Worm (Caenorhabditis elegans) whole organism, mixed stage, embryonic: ENCODE measurements around the gene T13G4.4.

ENCODE experiments used
- M03D4.4 ChIP-seq: sonication (generic microtip); optimal IDR thresholded peaks from 2 replicates; lab custom pipeline; 2017; ENCODE audit warnings: mild to moderate bottlenecking, missing genetic modification characterization, missing compliant biosample characterization
- bed-3 ChIP-seq: fragments of 200-800 bp; sonication (Bioruptor generic); optimal IDR thresholded peaks from 3 replicates; lab custom pipeline; 2018; ENCODE audit warnings: mild to moderate bottlenecking, missing genetic modification characterization, moderate library complexity, missing compliant biosample characterization
- blmp-1 ChIP-seq: fragments of 150-350 bp; optimal IDR thresholded peaks from 2 replicates; lab custom pipeline; 2014; ENCODE audit warnings: missing biosample characterization, missing genetic modification characterization
- ceh-39 ChIP-seq: fragments of 150-350 bp; optimal IDR thresholded peaks from 2 replicates; lab custom pipeline; 2014; ENCODE audit warnings: missing biosample characterization, missing genetic modification characterization
- ceh-43 ChIP-seq: fragments of 200-800 bp; sonication (Bioruptor generic); optimal IDR thresholded peaks from 2 replicates; lab custom pipeline; 2018; ENCODE audit warnings: mild to moderate bottlenecking, missing genetic modification characterization, moderate library complexity, missing compliant biosample characterization
- ceh-83 ChIP-seq: fragments of 200-800 bp; sonication (Bioruptor generic); optimal IDR thresholded peaks from 2 replicates; lab custom pipeline; 2018; ENCODE audit warnings: mild to moderate bottlenecking, missing genetic modification characterization, missing compliant biosample characterization
- ces-1 ChIP-seq: fragments of 150-350 bp; optimal IDR thresholded peaks from 2 replicates; lab custom pipeline; 2014; ENCODE audit warnings: missing biosample characterization, missing genetic modification reagents, missing genetic modification characterization
- cnd-1 ChIP-seq: fragments of 200-800 bp; sonication (Bioruptor generic); optimal IDR thresholded peaks from 2 replicates; lab custom pipeline; 2018; ENCODE audit warnings: mild to moderate bottlenecking, missing genetic modification characterization, missing compliant biosample characterization
- drap-1 ChIP-seq: fragments of 200-800 bp; sonication (Bioruptor generic); optimal IDR thresholded peaks from 3 replicates; lab custom pipeline; 2018; ENCODE audit warnings: mild to moderate bottlenecking, missing genetic modification characterization, missing compliant biosample characterization
- elt-1 ChIP-seq: sonication (generic microtip); optimal IDR thresholded peaks from 2 replicates; lab custom pipeline; 2017; ENCODE audit warnings: missing genetic modification characterization, mild to moderate bottlenecking, missing compliant biosample characterization, antibody characterized with exemption, moderate library complexity, borderline replicate concordance; ENCODE audit not compliant: insufficient read depth
- elt-3 ChIP-seq: fragments of 150-350 bp; optimal IDR thresholded peaks from 2 replicates; lab custom pipeline; 2014; ENCODE audit warnings: missing biosample characterization, missing genetic modification characterization
- flh-1 ChIP-seq: fragments of 200-800 bp; sonication (Bioruptor generic); optimal IDR thresholded peaks from 2 replicates; lab custom pipeline; 2018; ENCODE audit warnings: mild to moderate bottlenecking, missing genetic modification characterization, moderate library complexity, missing compliant biosample characterization
- hlh-1 ChIP-seq: fragments of 150-350 bp; optimal IDR thresholded peaks from 2 replicates; lab custom pipeline; 2014; ENCODE audit warnings: missing biosample characterization, missing genetic modification reagents, missing genetic modification characterization
- lin-13 ChIP-seq: fragments of 150-350 bp; optimal IDR thresholded peaks from 2 replicates; lab custom pipeline; 2014; ENCODE audit warnings: missing biosample characterization, missing genetic modification characterization
- lin-32 ChIP-seq: fragments of 200-800 bp; sonication (Bioruptor generic); optimal IDR thresholded peaks from 2 replicates; lab custom pipeline; 2018; ENCODE audit warnings: mild to moderate bottlenecking, missing genetic modification characterization, missing compliant biosample characterization
- lsy-2 ChIP-seq: fragments of 150-350 bp; optimal IDR thresholded peaks from 2 replicates; lab custom pipeline; 2014; ENCODE audit warnings: missing biosample characterization, missing genetic modification characterization
- mab-5 ChIP-seq: fragments of 150-350 bp; optimal IDR thresholded peaks from 2 replicates; lab custom pipeline; 2014; ENCODE audit warnings: missing biosample characterization, missing genetic modification characterization
- mep-1 ChIP-seq: fragments of 150-350 bp; optimal IDR thresholded peaks from 2 replicates; lab custom pipeline; 2017; ENCODE audit warnings: missing biosample characterization, missing genetic modification reagents, missing genetic modification characterization, inconsistent platforms
- mls-2 ChIP-seq: sonication (generic microtip); optimal IDR thresholded peaks from 2 replicates; lab custom pipeline; 2016; ENCODE audit warnings: mild to moderate bottlenecking, missing genetic modification characterization, moderate library complexity, missing compliant biosample characterization
- nhr-12 ChIP-seq: fragments of 150-350 bp; optimal IDR thresholded peaks from 2 replicates; lab custom pipeline; 2014; ENCODE audit warnings: missing biosample characterization, missing genetic modification characterization
- nhr-2 ChIP-seq: fragments of 150-350 bp; optimal IDR thresholded peaks from 2 replicates; lab custom pipeline; 2014; ENCODE audit warnings: missing biosample characterization, missing genetic modification characterization
- nhr-237 ChIP-seq: fragments of 150-350 bp; optimal IDR thresholded peaks from 2 replicates; lab custom pipeline; 2014; ENCODE audit warnings: missing biosample characterization, missing genetic modification characterization
- nhr-28 ChIP-seq: fragments of 150-350 bp; optimal IDR thresholded peaks from 2 replicates; lab custom pipeline; 2014; ENCODE audit warnings: missing biosample characterization, missing genetic modification characterization
- nhr-76 ChIP-seq: sonication (generic microtip); optimal IDR thresholded peaks from 2 replicates; lab custom pipeline; 2017; ENCODE audit warnings: missing biosample characterization, missing genetic modification characterization
- pha-4 ChIP-seq: fragments of 150-350 bp; optimal IDR thresholded peaks from 2 replicates; lab custom pipeline; 2018; ENCODE audit warnings: missing biosample characterization, missing genetic modification reagents, missing genetic modification characterization
- sem-2 ChIP-seq: fragments of 200-800 bp; sonication (Bioruptor generic); optimal IDR thresholded peaks from 2 replicates; lab custom pipeline; 2018; ENCODE audit warnings: mild to moderate bottlenecking, missing genetic modification characterization, missing compliant biosample characterization
- snpc-4 ChIP-seq: fragments of 150-350 bp; optimal IDR thresholded peaks from 2 replicates; lab custom pipeline; 2014; ENCODE audit warnings: missing biosample characterization, missing genetic modification characterization
- sptf-1 ChIP-seq: sonication (generic microtip); optimal IDR thresholded peaks from 2 replicates; lab custom pipeline; 2017; ENCODE audit warnings: mild to moderate bottlenecking, missing genetic modification characterization, moderate library complexity, missing compliant biosample characterization
- tbx-8 ChIP-seq: fragments of 200-800 bp; sonication (Bioruptor generic); optimal IDR thresholded peaks from 2 replicates; lab custom pipeline; 2018; ENCODE audit warnings: mild to moderate bottlenecking, missing genetic modification characterization, moderate library complexity, missing compliant biosample characterization
- unc-120 ChIP-seq: sonication (generic microtip); optimal IDR thresholded peaks from 2 replicates; lab custom pipeline; 2017; ENCODE audit warnings: missing genetic modification characterization, missing compliant biosample characterization; ENCODE audit not compliant: poor library complexity, severe bottlenecking
- unc-62 ChIP-seq: fragments of 150-350 bp; optimal IDR thresholded peaks from 2 replicates; lab custom pipeline; 2014; ENCODE audit warnings: missing biosample characterization, missing genetic modification reagents, missing genetic modification characterization
- zip-8 ChIP-seq: fragments of 150-350 bp; optimal IDR thresholded peaks from 2 replicates; lab custom pipeline; 2014; ENCODE audit warnings: missing biosample characterization, missing genetic modification characterization
- ztf-11 ChIP-seq: fragments of 150-350 bp; optimal IDR thresholded peaks from 2 replicates; lab custom pipeline; 2014; ENCODE audit warnings: missing biosample characterization, missing genetic modification characterization

T13G4.4 gene

DNA sequence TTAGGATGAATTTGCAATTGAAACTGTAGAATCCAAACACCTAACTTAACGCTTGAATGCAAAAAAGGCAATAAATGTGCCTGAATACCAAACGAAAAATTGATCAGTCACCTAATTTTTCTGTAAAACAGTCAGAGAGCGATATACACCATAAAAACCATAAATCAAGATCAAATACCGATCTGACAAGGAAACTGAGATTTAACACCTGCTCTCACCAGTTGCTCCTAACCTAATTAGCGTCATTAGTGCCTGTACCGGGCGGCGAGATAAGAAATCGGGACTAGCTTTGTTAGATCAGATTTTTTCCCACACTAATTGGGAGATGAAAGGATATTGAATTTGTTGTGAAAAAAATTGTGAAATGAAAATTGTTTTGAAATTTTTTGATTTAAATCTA, 31.6 kb upstream of the T13G4.4 start:
- TF ChIP-seq elt-1 (tag; lab: Kevin White, UChicago) (peak; percentile 44), M03D4.4 (no peak), pha-4 (tag; lab: Kevin White, UChicago) (no peak), sptf-1 (tag; lab: Kevin White, UChicago) (no peak), mls-2 (no peak), ztf-11 (no peak), snpc-4 (tag; lab: Kevin White, UChicago) (no peak), unc-120 (tag; lab: Kevin White, UChicago) (no peak), elt-3 (no peak), zip-8 (tag; lab: Kevin White, UChicago) (no peak), mab-5 (tag; lab: Kevin White, UChicago) (no peak), ceh-43 (GFP tag; lab: Kevin White, UChicago) (no peak), bed-3 (GFP tag; lab: Kevin White, UChicago) (no peak), cnd-1 (tag; lab: Kevin White, UChicago) (no peak), ceh-39 (no peak), lin-32 (no peak), blmp-1 (tag; lab: Kevin White, UChicago) (no peak), unc-62 (GFP tag; lab: Kevin White, UChicago) (peak; percentile 19), sem-2 (GFP tag; lab: Kevin White, UChicago) (no peak), flh-1 (GFP tag; lab: Kevin White, UChicago) (no peak), tbx-8 (no peak), drap-1 (GFP tag; lab: Kevin White, UChicago) (no peak), nhr-76 (tag; lab: Kevin White, UChicago) (no peak), mep-1 (tag; lab: Kevin White, UChicago) (no peak), nhr-2 (tag; lab: Kevin White, UChicago) (peak; percentile 61)

DNA sequence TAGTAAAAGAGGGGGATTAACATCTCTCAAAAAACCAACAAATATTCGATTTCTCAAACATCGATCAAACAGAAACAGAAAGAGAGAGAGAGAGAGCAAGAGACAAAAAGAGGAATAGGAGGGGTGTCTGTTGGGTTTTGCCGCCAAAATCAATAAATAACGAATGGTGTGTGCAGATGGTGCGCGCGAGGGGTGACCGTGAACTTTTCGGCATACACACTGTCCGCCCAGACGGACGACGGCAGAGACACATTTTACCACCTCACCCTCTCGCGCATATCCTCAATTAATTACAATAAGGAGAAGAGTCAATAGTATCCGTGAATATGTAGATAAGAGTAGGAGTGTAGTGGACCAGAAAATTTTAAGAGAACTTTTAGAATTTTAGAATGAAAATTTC, 30.9 kb upstream of the T13G4.4 start:
- no peak for TF ChIP-seq drap-1 (GFP tag; lab: Kevin White, UChicago)
- TF ChIP-seq blmp-1 (tag; lab: Kevin White, UChicago) = no peak
- TF ChIP-seq snpc-4 (tag; lab: Kevin White, UChicago) = no peak
- TF ChIP-seq unc-62 (GFP tag; lab: Kevin White, UChicago) = peak; percentile 11
- no peak for TF ChIP-seq lsy-2
- no peak for TF ChIP-seq nhr-237 (tag; lab: Kevin White, UChicago)
- TF ChIP-seq zip-8 (tag; lab: Kevin White, UChicago) = no peak
- TF ChIP-seq mep-1 (tag; lab: Kevin White, UChicago) = no peak
- no peak for TF ChIP-seq ceh-39
- TF ChIP-seq ztf-11 = no peak
- peak; percentile 39 for TF ChIP-seq hlh-1
- peak; percentile 42 for TF ChIP-seq nhr-2 (tag; lab: Kevin White, UChicago)
- no peak for TF ChIP-seq nhr-76 (tag; lab: Kevin White, UChicago)
- no peak for TF ChIP-seq nhr-12 (tag; lab: Kevin White, UChicago)
- TF ChIP-seq flh-1 (GFP tag; lab: Kevin White, UChicago) = no peak
- no peak for TF ChIP-seq sem-2 (GFP tag; lab: Kevin White, UChicago)
- TF ChIP-seq ceh-83 = no peak
- TF ChIP-seq ceh-43 (GFP tag; lab: Kevin White, UChicago) = no peak
- no peak for TF ChIP-seq nhr-28 (tag; lab: Kevin White, UChicago)
- TF ChIP-seq cnd-1 (tag; lab: Kevin White, UChicago) = peak; percentile 69
- no peak for TF ChIP-seq sptf-1 (tag; lab: Kevin White, UChicago)
- no peak for TF ChIP-seq ces-1
- no peak for TF ChIP-seq unc-120 (tag; lab: Kevin White, UChicago)
- peak; percentile 29 for TF ChIP-seq pha-4 (tag; lab: Kevin White, UChicago)
- TF ChIP-seq tbx-8 = no peak

DNA sequence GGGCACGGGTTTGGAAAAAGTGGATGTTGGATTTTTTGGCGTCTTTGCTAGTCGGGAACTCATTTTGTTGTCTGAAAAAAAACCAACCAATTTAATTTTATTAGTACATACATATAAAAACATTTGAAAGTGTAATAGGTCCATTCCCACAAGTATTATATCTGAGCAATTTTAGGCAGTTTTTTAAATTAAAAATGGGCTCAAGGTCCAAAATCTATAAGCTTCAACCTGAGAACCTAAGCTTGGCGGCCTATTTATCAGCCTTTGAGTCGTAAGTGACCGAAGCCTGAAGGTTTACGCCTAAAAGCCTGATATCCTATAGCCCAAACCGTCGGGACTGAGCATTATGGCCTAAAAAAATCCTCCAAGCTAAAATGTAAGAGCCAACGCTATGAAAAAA, 27.0 kb upstream of the T13G4.4 start:
- TF ChIP-seq hlh-1 = no peak
- no peak for TF ChIP-seq unc-62 (GFP tag; lab: Kevin White, UChicago)
- TF ChIP-seq blmp-1 (tag; lab: Kevin White, UChicago) = no peak
- TF ChIP-seq nhr-237 (tag; lab: Kevin White, UChicago) = no peak
- TF ChIP-seq lin-13 (tag; lab: Kevin White, UChicago) = no peak
- no peak for TF ChIP-seq ztf-11
- no peak for TF ChIP-seq nhr-12 (tag; lab: Kevin White, UChicago)
- no peak for TF ChIP-seq lin-32

DNA sequence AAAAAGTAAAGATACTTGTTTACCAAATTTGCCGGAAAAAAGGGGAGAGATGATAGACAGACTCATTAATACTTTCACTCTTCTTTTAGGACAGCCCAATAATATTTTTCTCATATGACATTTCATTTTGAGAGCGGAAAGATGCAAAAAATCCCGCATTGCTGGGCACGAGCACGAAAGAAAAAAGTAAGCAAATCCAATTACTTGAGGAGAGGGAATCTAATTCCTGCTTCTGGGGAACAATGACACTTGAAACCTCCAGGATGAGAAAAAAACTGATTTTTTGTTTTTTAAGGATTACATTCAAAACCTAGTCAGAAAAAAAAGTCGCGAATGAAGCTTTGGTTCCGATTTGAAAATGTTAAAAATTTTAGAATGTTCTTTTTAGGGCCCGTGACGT, 25.4 kb upstream of the T13G4.4 start:
- TF ChIP-seq ces-1 = peak; percentile 45
- no peak for TF ChIP-seq elt-1 (tag; lab: Kevin White, UChicago)
- TF ChIP-seq, all 35 proteins: peak for 1
